Fruit fly (Drosophila melanogaster) whole organism, prepupa: ENCODE measurements around the gene ppl.

Experiments used
- Blimp-1 ChIP-seq: fragments of 200-800 bp; sonication (Bioruptor generic); optimal IDR thresholded peaks from 3 replicates; lab custom pipeline; 2017; ENCODE audit warnings: missing biosample characterization, missing genetic modification characterization, mild to moderate bottlenecking, moderate library complexity, missing genetic modification reagents
- CG10631 ChIP-seq: fragments of 200-800 bp; sonication (Bioruptor generic); optimal IDR thresholded peaks from 2 replicates; lab custom pipeline; 2016; ENCODE audit warnings: missing biosample characterization, missing genetic modification characterization
- CG11762 ChIP-seq: fragments of 200-800 bp; sonication (Bioruptor generic); optimal IDR thresholded peaks from 3 replicates; lab custom pipeline; 2016; ENCODE audit warnings: missing biosample characterization, missing genetic modification characterization; ENCODE audit not compliant: insufficient read depth
- CG1621 ChIP-seq: fragments of 200-800 bp; sonication (Bioruptor generic); optimal IDR thresholded peaks from 3 replicates; lab custom pipeline; 2018; ENCODE audit warnings: missing biosample characterization, mild to moderate bottlenecking, missing genetic modification characterization
- CG16779 ChIP-seq: fragments of 200-800 bp; sonication (Bioruptor generic); optimal IDR thresholded peaks from 3 replicates; lab custom pipeline; 2017; ENCODE audit warnings: missing biosample characterization, mild to moderate bottlenecking, missing genetic modification characterization
- CG3032 ChIP-seq: fragments of 200-800 bp; optimal IDR thresholded peaks from 2 replicates; lab custom pipeline; 2019; ENCODE audit warnings: missing biosample characterization, mild to moderate bottlenecking, missing genetic modification characterization, moderate library complexity
- CG4318 ChIP-seq: fragments of 200-800 bp; sonication (Bioruptor generic); optimal IDR thresholded peaks from 3 replicates; lab custom pipeline; 2017; ENCODE audit warnings: missing biosample characterization, mild to moderate bottlenecking, missing genetic modification characterization
- CG6163 ChIP-seq: fragments of 200-800 bp; sonication (Bioruptor generic); IDR thresholded peaks from 3 replicates; pipeline ENCODE4 v1.3.6; 2022; ENCODE audit warnings: missing biosample characterization, missing genetic modification characterization
- CG6792 ChIP-seq: fragments of 200-800 bp; sonication (Bioruptor generic); optimal IDR thresholded peaks from 3 replicates; lab custom pipeline; 2016; ENCODE audit warnings: missing biosample characterization, missing genetic modification characterization
- CG6808 ChIP-seq: fragments of 200-800 bp; sonication (Bioruptor generic); optimal IDR thresholded peaks from 3 replicates; lab custom pipeline; 2017; ENCODE audit warnings: missing biosample characterization, missing genetic modification characterization, mild to moderate bottlenecking, moderate library complexity, missing genetic modification reagents
- CG9139 ChIP-seq: fragments of 200-800 bp; sonication (Bioruptor generic); optimal IDR thresholded peaks from 3 replicates; lab custom pipeline; 2017; ENCODE audit warnings: missing biosample characterization, mild to moderate bottlenecking, missing genetic modification characterization
- Eip93F ChIP-seq: fragments of 200-800 bp; sonication (Bioruptor generic); optimal IDR thresholded peaks from 2 replicates; lab custom pipeline; 2016; ENCODE audit warnings: missing biosample characterization, mild to moderate bottlenecking, missing genetic modification characterization
- Ets21C ChIP-seq: fragments of 200-800 bp; sonication (Bioruptor generic); optimal IDR thresholded peaks from 3 replicates; lab custom pipeline; 2016; ENCODE audit warnings: missing biosample characterization, missing genetic modification characterization
- Ets96B ChIP-seq: fragments of 200-800 bp; optimal IDR thresholded peaks from 2 replicates; lab custom pipeline; 2019; ENCODE audit warnings: missing biosample characterization, mild to moderate bottlenecking, missing genetic modification characterization, moderate library complexity
- Lpt ChIP-seq: fragments of 200-800 bp; sonication (Bioruptor generic); optimal IDR thresholded peaks from 3 replicates; lab custom pipeline; 2016; ENCODE audit warnings: missing biosample characterization, missing genetic modification characterization
- Met ChIP-seq: fragments of 200-800 bp; sonication (Bioruptor generic); optimal IDR thresholded peaks from 3 replicates; lab custom pipeline; 2016; ENCODE audit warnings: missing biosample characterization, missing genetic modification characterization
- OdsH ChIP-seq: fragments of 200-800 bp; sonication (Bioruptor generic); optimal IDR thresholded peaks from 3 replicates; lab custom pipeline; 2016; ENCODE audit warnings: missing biosample characterization, missing genetic modification characterization
- Smox ChIP-seq: fragments of 200-800 bp; sonication (Bioruptor generic); optimal IDR thresholded peaks from 3 replicates; lab custom pipeline; 2016; ENCODE audit warnings: missing biosample characterization, missing genetic modification characterization
- Sox102F ChIP-seq: fragments of 200-800 bp; sonication (Bioruptor generic); optimal IDR thresholded peaks from 2 replicates; lab custom pipeline; 2016; ENCODE audit warnings: missing biosample characterization, mild to moderate bottlenecking, missing genetic modification characterization
- Sox15 ChIP-seq: fragments of 200-800 bp; sonication (Bioruptor generic); optimal IDR thresholded peaks from 3 replicates; lab custom pipeline; 2016; ENCODE audit warnings: missing biosample characterization, missing genetic modification characterization
- acj6 ChIP-seq: fragments of 200-800 bp; sonication (Bioruptor generic); optimal IDR thresholded peaks from 3 replicates; lab custom pipeline; 2016; ENCODE audit warnings: missing biosample characterization, missing genetic modification characterization
- eg ChIP-seq: fragments of 200-800 bp; sonication (Bioruptor generic); IDR thresholded peaks from 3 replicates; pipeline ENCODE4 v1.3.6; 2022; ENCODE audit warnings: missing biosample characterization, missing genetic modification characterization
- esn ChIP-seq: fragments of 200-800 bp; sonication (Bioruptor generic); optimal IDR thresholded peaks from 2 replicates; lab custom pipeline; 2016; ENCODE audit warnings: missing biosample characterization, mild to moderate bottlenecking, missing genetic modification characterization, moderate library complexity
- fd59A ChIP-seq: fragments of 200-800 bp; sonication (Bioruptor generic); optimal IDR thresholded peaks from 2 replicates; lab custom pipeline; 2017; ENCODE audit warnings: missing biosample characterization, mild to moderate bottlenecking, missing genetic modification characterization, missing genetic modification reagents
- fd85E ChIP-seq: fragments of 200-800 bp; sonication (Bioruptor generic); optimal IDR thresholded peaks from 3 replicates; lab custom pipeline; 2016; ENCODE audit warnings: missing biosample characterization, missing genetic modification characterization
- fkh ChIP-seq: fragments of 200-800 bp; sonication (Bioruptor generic); optimal IDR thresholded peaks from 3 replicates; lab custom pipeline; 2017; ENCODE audit warnings: missing biosample characterization, mild to moderate bottlenecking, missing genetic modification characterization, moderate library complexity
- ss ChIP-seq, 2 experiments: fragments of 200-800 bp; sonication (Bioruptor generic); optimal IDR thresholded peaks; 2 replicates in 1 of 2; 3 replicates in 1 of 2; lab custom pipeline; 2017 to 2018; ENCODE audit warnings: mild to moderate bottlenecking in 2 of 2, missing biosample characterization in 2 of 2, missing genetic modification characterization in 2 of 2, moderate library complexity in 1 of 2
- svp ChIP-seq: fragments of 200-800 bp; sonication (Bioruptor generic); peaks from one replicate; lab custom pipeline; 2016; ENCODE audit warnings: missing biosample characterization, missing genetic modification characterization
- topi ChIP-seq: fragments of 200-800 bp; sonication (Bioruptor generic); optimal IDR thresholded peaks from 3 replicates; lab custom pipeline; 2016; ENCODE audit warnings: missing biosample characterization, missing genetic modification characterization
- vri ChIP-seq: fragments of 200-800 bp; sonication (Bioruptor generic); optimal IDR thresholded peaks from 3 replicates; lab custom pipeline; 2016; ENCODE audit warnings: missing biosample characterization, mild to moderate bottlenecking, missing genetic modification characterization

Gene ppl

dm6 chr3L:21276296-21277257, 4.7 kb downstream of the ppl start (continued):
- peak; percentile 49 for TF ChIP-seq acj6 (GFP tag; lab: Kevin White, UChicago)
- peak; percentile 10 for TF ChIP-seq CG3032 (tag; lab: Kevin White, UChicago)
- peak; percentile 5 for TF ChIP-seq CG6792
- TF ChIP-seq Met (GFP tag; lab: Kevin White, UChicago) = peak; percentile 63
- TF ChIP-seq CG6808 (GFP tag; lab: Kevin White, UChicago) = peak; percentile 34
- TF ChIP-seq svp (GFP tag; lab: Kevin White, UChicago) = peak; percentile 83
- peak; percentile 43 for TF ChIP-seq CG10631
- TF ChIP-seq topi (GFP tag; lab: Kevin White, UChicago) = peak; percentile 53
- peak; percentile 42; the same call in 1 of the 3 replicates for TF ChIP-seq eg (GFP tag; lab: Robert Waterston, UW)

dm6 chr3L:21275921-21276295, 5.4 kb downstream of the ppl start:
- TF ChIP-seq svp (GFP tag; lab: Kevin White, UChicago) (peak; percentile 69), OdsH (GFP tag; lab: Kevin White, UChicago) (no peak)

dm6 chr3L:21273504-21273903, 7.8 kb downstream of the ppl start:
- TF ChIP-seq CG11762 (GFP tag; lab: Kevin White, UChicago) (no peak), Smox (GFP tag; lab: Kevin White, UChicago) (no peak), CG16779 (tag; lab: Kevin White, UChicago) (no peak), CG1621 (no peak), vri (GFP tag; lab: Kevin White, UChicago) (no peak), eg (GFP tag; lab: Robert Waterston, UW) (no peak), CG9139 (GFP tag; lab: Kevin White, UChicago) (no peak), svp (GFP tag; lab: Kevin White, UChicago) (peak; percentile 95)

- no peak for TF ChIP-seq CG11762 (GFP tag; lab: Kevin White, UChicago)
- TF ChIP-seq Blimp-1 = no peak
- TF ChIP-seq fd85E (GFP tag; lab: Kevin White, UChicago) = no peak
- TF ChIP-seq fkh (GFP tag; lab: Kevin White, UChicago) = no peak
- TF ChIP-seq CG6163 (GFP tag; lab: Robert Waterston, UW) = no peak
- no peak for TF ChIP-seq esn (GFP tag; lab: Kevin White, UChicago)
- TF ChIP-seq Sox15 (GFP tag; lab: Kevin White, UChicago) = no peak
- TF ChIP-seq Ets21C (GFP tag; lab: Kevin White, UChicago) = no peak
- TF ChIP-seq Sox102F (GFP tag; lab: Kevin White, UChicago) = no peak
- no peak for TF ChIP-seq Met (GFP tag; lab: Kevin White, UChicago)
- no peak for TF ChIP-seq Lpt (GFP tag; lab: Kevin White, UChicago)
- TF ChIP-seq CG4318 (GFP tag; lab: Kevin White, UChicago) = no peak
- no peak for TF ChIP-seq ss (GFP tag; optimal IDR thresholded peaks at IDR 0.05; lab: Kevin White, UChicago)
- TF ChIP-seq fd59A (GFP tag; lab: Kevin White, UChicago) = no peak
- TF ChIP-seq vri (GFP tag; lab: Kevin White, UChicago) = no peak
- TF ChIP-seq Eip93F (GFP tag; lab: Kevin White, UChicago) = no peak
- no peak for TF ChIP-seq Ets96B (tag; lab: Kevin White, UChicago)
- TF ChIP-seq OdsH (GFP tag; lab: Kevin White, UChicago) = no peak
- TF ChIP-seq topi (GFP tag; lab: Kevin White, UChicago) = no peak
Observed at dm6 chr3L:21270480-21270879, 10.8 kb downstream of the ppl start, which contains the start of gene CG9389. CG9389 (minus strand) TSS chr3L:21270580.
